Fruit fly (Drosophila melanogaster) whole organism, embryonic: ENCODE measurements around the gene Ptp36E.

Experiments used
- Asciz ChIP-seq: fragments of 200-800 bp; sonication (Bioruptor generic); optimal IDR thresholded peaks from 2 replicates; lab custom pipeline; 2017; ENCODE audit warnings: missing biosample characterization, mild to moderate bottlenecking, missing genetic modification characterization, missing genetic modification reagents
- Atf3 ChIP-seq: fragments of 200-800 bp; sonication (Bioruptor generic); optimal IDR thresholded peaks from 3 replicates; lab custom pipeline; 2016; ENCODE audit warnings: missing biosample characterization, missing genetic modification characterization
- Atf6 ChIP-seq: fragments of 200-800 bp; sonication (Bioruptor generic); IDR thresholded peaks from 2 replicates; pipeline ENCODE4 v1.3.6; 2022; ENCODE audit warnings: missing biosample characterization, missing genetic modification characterization
- CG10543 ChIP-seq: fragments of 200-800 bp; sonication (Bioruptor generic); optimal IDR thresholded peaks from 3 replicates; lab custom pipeline; 2017; ENCODE audit warnings: missing biosample characterization, mild to moderate bottlenecking, missing genetic modification characterization, moderate library complexity
- CG12744 ChIP-seq: fragments of 200-800 bp; sonication (Bioruptor generic); optimal IDR thresholded peaks from 2 replicates; lab custom pipeline; 2016; ENCODE audit warnings: missing biosample characterization, missing genetic modification characterization
- CG13296 ChIP-seq: fragments of 200-800 bp; sonication (Bioruptor generic); optimal IDR thresholded peaks from 3 replicates; lab custom pipeline; 2018; ENCODE audit warnings: missing biosample characterization, mild to moderate bottlenecking, missing genetic modification characterization
- CG17359 ChIP-seq: fragments of 200-800 bp; sonication (Bioruptor generic); optimal IDR thresholded peaks from 3 replicates; lab custom pipeline; 2018; ENCODE audit warnings: missing biosample characterization, mild to moderate bottlenecking, missing genetic modification characterization, moderate library complexity
- CG17612 ChIP-seq: fragments of 200-800 bp; sonication (Bioruptor generic); IDR thresholded peaks from 2 replicates; pipeline ENCODE4 v1.3.6; 2022; ENCODE audit warnings: missing biosample characterization, missing genetic modification characterization
- CG2199 ChIP-seq: fragments of 200-800 bp; sonication (Bioruptor generic); IDR thresholded peaks from 3 replicates; pipeline ENCODE4 v1.3.6; 2022; ENCODE audit warnings: missing biosample characterization, missing genetic modification characterization
- CG30403 ChIP-seq: fragments of 200-800 bp; sonication (Bioruptor generic); optimal IDR thresholded peaks from 3 replicates; lab custom pipeline; 2016; ENCODE audit warnings: missing biosample characterization, missing genetic modification characterization
- CG32532 ChIP-seq: fragments of 200-800 bp; sonication (Bioruptor generic); IDR thresholded peaks from 2 replicates; pipeline ENCODE4 v1.3.6; 2022; ENCODE audit warnings: missing biosample characterization, missing genetic modification characterization
- CG32767 ChIP-seq: fragments of 200-800 bp; sonication (Bioruptor generic); IDR thresholded peaks from 2 replicates; pipeline ENCODE4 v1.3.6; 2022; ENCODE audit warnings: missing biosample characterization, missing genetic modification characterization
- CG34376 ChIP-seq: fragments of 200-800 bp; sonication (Bioruptor generic); optimal IDR thresholded peaks from 2 replicates; lab custom pipeline; 2018; ENCODE audit warnings: missing biosample characterization, mild to moderate bottlenecking, missing genetic modification characterization
- CG3847 ChIP-seq: fragments of 200-800 bp; sonication (Bioruptor generic); IDR thresholded peaks from 2 replicates; pipeline ENCODE4 v1.3.6; 2022; ENCODE audit warnings: missing biosample characterization, missing genetic modification characterization
- CG42726 ChIP-seq: fragments of 200-800 bp; sonication (Bioruptor generic); IDR thresholded peaks from 2 replicates; pipeline ENCODE4 v1.3.6; 2022; ENCODE audit warnings: missing biosample characterization, missing genetic modification characterization; ENCODE audit not compliant: partially characterized antibody
- CG6272 ChIP-seq: fragments of 200-800 bp; sonication (Bioruptor generic); IDR thresholded peaks from 2 replicates; pipeline ENCODE4 v1.3.6; 2022; ENCODE audit warnings: missing biosample characterization, missing genetic modification characterization
- CG6765 ChIP-seq: fragments of 200-800 bp; sonication (Bioruptor generic); optimal IDR thresholded peaks from 3 replicates; lab custom pipeline; 2017; ENCODE audit warnings: missing biosample characterization, mild to moderate bottlenecking, missing genetic modification characterization
- CG6813 ChIP-seq: fragments of 200-800 bp; sonication (Bioruptor generic); optimal IDR thresholded peaks from 2 replicates; lab custom pipeline; 2017; ENCODE audit warnings: missing biosample characterization, missing genetic modification characterization, mild to moderate bottlenecking, moderate library complexity, missing genetic modification reagents
- CG7786 ChIP-seq: fragments of 200-800 bp; sonication (Bioruptor generic); optimal IDR thresholded peaks from 2 replicates; lab custom pipeline; 2016; ENCODE audit warnings: missing biosample characterization, missing genetic modification characterization
- CG8765 ChIP-seq: fragments of 200-800 bp; sonication (Bioruptor generic); IDR thresholded peaks from 2 replicates; pipeline ENCODE4 v1.3.6; 2022; ENCODE audit warnings: missing biosample characterization, missing genetic modification characterization
- Chrac-16 ChIP-seq: fragments of 200-800 bp; sonication (Bioruptor generic); optimal IDR thresholded peaks from 3 replicates; lab custom pipeline; 2016; ENCODE audit warnings: missing biosample characterization, missing genetic modification characterization
- Deaf1 ChIP-seq: fragments of 200-800 bp; optimal IDR thresholded peaks from 3 replicates; lab custom pipeline; 2019; ENCODE audit warnings: missing biosample characterization, mild to moderate bottlenecking, missing genetic modification characterization, moderate library complexity
- HHEX ChIP-seq: fragments of 200-800 bp; sonication (Bioruptor generic); optimal IDR thresholded peaks from 3 replicates; lab custom pipeline; 2017; ENCODE audit warnings: missing biosample characterization, mild to moderate bottlenecking, missing genetic modification characterization, missing genetic modification reagents
- HLH54F ChIP-seq: fragments of 200-800 bp; sonication (Bioruptor generic); optimal IDR thresholded peaks from 3 replicates; lab custom pipeline; 2016; ENCODE audit warnings: missing biosample characterization, missing genetic modification characterization
- Hr39 ChIP-seq: fragments of >200 bp; optimal IDR thresholded peaks from 2 replicates; lab custom pipeline; 2017
- NC2β ChIP-seq: fragments of 200-800 bp; sonication (Bioruptor generic); optimal IDR thresholded peaks from 2 replicates; lab custom pipeline; 2016; ENCODE audit warnings: missing biosample characterization, missing genetic modification characterization
- NFAT ChIP-seq: fragments of 200-800 bp; sonication (Bioruptor generic); IDR thresholded peaks from 2 replicates; pipeline ENCODE4 v1.3.6; 2022; ENCODE audit warnings: missing biosample characterization, missing genetic modification characterization
- NfI ChIP-seq: fragments of 200-800 bp; sonication (Bioruptor generic); optimal IDR thresholded peaks from 3 replicates; lab custom pipeline; 2018; ENCODE audit warnings: missing biosample characterization, mild to moderate bottlenecking, missing genetic modification characterization, moderate library complexity
- Xrp1 ChIP-seq: fragments of 200-800 bp; sonication (Bioruptor generic); IDR thresholded peaks from 2 replicates; pipeline ENCODE4 v1.3.6; 2022; ENCODE audit warnings: missing biosample characterization, missing genetic modification characterization
- bab2 ChIP-seq: fragments of 200-800 bp; sonication (Bioruptor generic); optimal IDR thresholded peaks from 2 replicates; lab custom pipeline; 2016; ENCODE audit warnings: missing biosample characterization, missing genetic modification characterization
- bbx ChIP-seq: fragments of 200-800 bp; sonication (Bioruptor generic); IDR thresholded peaks from 2 replicates; pipeline ENCODE4 v1.3.6; 2022; ENCODE audit warnings: missing biosample characterization, missing genetic modification characterization; ENCODE audit not compliant: partially characterized antibody
- chif ChIP-seq, 2 experiments: fragments of 200-800 bp; sonication (Bioruptor generic); optimal IDR thresholded peaks; 3 replicates each; lab custom pipeline; 2016; ENCODE audit warnings: missing biosample characterization in 2 of 2, missing genetic modification characterization in 2 of 2
- fd3F ChIP-seq: fragments of 200-800 bp; sonication (Bioruptor generic); optimal IDR thresholded peaks from 2 replicates; lab custom pipeline; 2018; ENCODE audit warnings: missing biosample characterization, mild to moderate bottlenecking, missing genetic modification characterization, moderate library complexity
- grau ChIP-seq: fragments of 200-800 bp; optimal IDR thresholded peaks from 3 replicates; lab custom pipeline; 2019; ENCODE audit warnings: missing biosample characterization, mild to moderate bottlenecking, missing genetic modification characterization, moderate library complexity
- gro ChIP-seq: fragments of 200-800 bp; sonication (Bioruptor generic); optimal IDR thresholded peaks from 2 replicates; lab custom pipeline; 2016; ENCODE audit warnings: missing biosample characterization, missing genetic modification characterization
- gsb-n ChIP-seq: fragments of 200-800 bp; sonication (Bioruptor generic); optimal IDR thresholded peaks from 3 replicates; lab custom pipeline; 2018; ENCODE audit warnings: missing biosample characterization, mild to moderate bottlenecking, missing genetic modification characterization
- lab ChIP-seq: fragments of 200-800 bp; sonication (Bioruptor generic); optimal IDR thresholded peaks from 3 replicates; lab custom pipeline; 2017; ENCODE audit warnings: missing biosample characterization, missing genetic modification characterization, mild to moderate bottlenecking, moderate library complexity, missing genetic modification reagents
- lbe ChIP-seq: fragments of 200-800 bp; sonication (Bioruptor generic); optimal IDR thresholded peaks from 2 replicates; lab custom pipeline; 2016; ENCODE audit warnings: missing biosample characterization, mild to moderate bottlenecking, missing genetic modification characterization
- lilli ChIP-seq: fragments of 200-800 bp; sonication (Bioruptor generic); optimal IDR thresholded peaks from 3 replicates; lab custom pipeline; 2016; ENCODE audit warnings: missing biosample characterization, missing genetic modification characterization
- mld ChIP-seq: fragments of 200-800 bp; sonication (Bioruptor generic); IDR thresholded peaks from 3 replicates; pipeline ENCODE4 v1.3.6; 2022; ENCODE audit warnings: missing biosample characterization, missing genetic modification characterization; ENCODE audit not compliant: partially characterized antibody
- oc ChIP-seq: fragments of 200-800 bp; sonication (Bioruptor generic); optimal IDR thresholded peaks from 2 replicates; lab custom pipeline; 2018; ENCODE audit warnings: missing biosample characterization, mild to moderate bottlenecking, missing genetic modification characterization, moderate library complexity
- pho ChIP-seq: fragments of 200-800 bp; sonication (Bioruptor generic); optimal IDR thresholded peaks from 2 replicates; lab custom pipeline; 2016; ENCODE audit warnings: missing biosample characterization, missing genetic modification characterization
- prd ChIP-seq, 3 experiments: fragments of >200 bp in 2 of 3; fragments of 200-800 bp in 1 of 3; sonication (Bioruptor generic) in 1 of 3; optimal IDR thresholded peaks in 2 of 3; IDR thresholded peaks in 1 of 3; 2 replicates in 2 of 3; 3 replicates in 1 of 3; pipeline versions ENCODE4 v1.3.6 to Lab custom; 2017 to 2022; ENCODE audit warnings: missing biosample characterization in 1 of 3, missing genetic modification characterization in 1 of 3
- scrt ChIP-seq: fragments of 200-800 bp; sonication (Bioruptor generic); optimal IDR thresholded peaks from 2 replicates; lab custom pipeline; 2018; ENCODE audit warnings: missing biosample characterization, mild to moderate bottlenecking, missing genetic modification characterization, moderate library complexity
- sisA ChIP-seq: fragments of 200-800 bp; sonication (Bioruptor generic); IDR thresholded peaks from 2 replicates; pipeline ENCODE4 v1.3.6; 2022; ENCODE audit warnings: missing biosample characterization, missing genetic modification characterization
- tgo ChIP-seq: fragments of 200-800 bp; sonication (Bioruptor generic); IDR thresholded peaks from 3 replicates; pipeline ENCODE4 v1.3.6; 2022; ENCODE audit warnings: missing biosample characterization, missing genetic modification characterization
- twi ChIP-seq: fragments of 200-800 bp; optimal IDR thresholded peaks from 2 replicates; lab custom pipeline; 2019; ENCODE audit warnings: missing biosample characterization, mild to moderate bottlenecking, missing genetic modification characterization, moderate library complexity
- zf30C ChIP-seq: fragments of 200-800 bp; sonication (Bioruptor generic); optimal IDR thresholded peaks from 3 replicates; lab custom pipeline; 2018; ENCODE audit warnings: missing biosample characterization, mild to moderate bottlenecking, missing genetic modification characterization

Gene Ptp36E

DNA sequence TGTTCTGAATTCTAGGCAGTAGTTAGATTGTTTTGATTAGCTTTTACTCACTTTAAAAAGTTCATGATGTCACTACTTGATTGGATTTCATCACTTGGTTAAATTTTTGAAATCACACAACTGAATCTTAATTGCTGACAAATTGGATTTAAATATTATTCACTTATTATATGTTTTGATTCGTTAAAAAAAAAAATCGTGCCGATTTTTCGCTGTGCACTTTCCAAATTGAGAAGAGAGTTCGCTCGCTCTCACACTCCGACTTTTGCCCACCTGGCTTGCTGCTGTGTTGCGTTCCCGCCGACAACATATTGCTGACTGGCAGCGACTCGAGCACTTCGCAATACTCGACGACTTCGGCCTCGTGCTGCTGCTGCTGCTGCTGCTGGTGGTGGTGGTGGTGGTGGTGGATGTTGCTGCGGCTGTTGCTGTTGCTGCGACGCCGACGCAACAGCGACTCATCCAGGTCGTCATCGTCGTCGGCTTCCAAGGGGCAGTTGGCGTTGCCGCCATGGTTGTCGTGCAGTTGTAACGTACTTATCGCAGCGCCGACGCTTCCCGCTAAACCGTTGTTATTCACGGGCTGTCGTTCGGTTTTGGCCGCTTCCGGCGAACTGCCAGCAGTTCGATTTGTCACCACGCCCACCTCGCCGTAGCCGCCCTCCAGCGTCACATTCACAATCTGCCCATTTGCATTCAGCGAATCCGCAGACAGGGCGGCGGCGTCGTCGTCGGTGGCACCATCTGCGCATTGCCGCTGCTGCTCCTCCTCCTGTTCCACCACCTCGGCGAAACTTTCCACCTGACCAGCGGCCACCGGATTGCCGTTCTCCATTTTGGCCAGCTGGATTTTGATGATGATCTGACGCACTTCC is 43.1 kb downstream of the Ptp36E start (continued):
- peak; percentile 36 for TF ChIP-seq gsb-n (tag; lab: Kevin White, UChicago)
- TF ChIP-seq CG42726 = 0 out of 2 replicates have a peak, but pooled peaks have one; percentile 27
- TF ChIP-seq Atf6 = peak; percentile 57
- peak; percentile 9 for TF ChIP-seq NC2β (GFP tag; lab: Kevin White, UChicago)
- TF ChIP-seq Xrp1 (GFP tag; lab: Robert Waterston, UW) = peak; percentile 57; the same call in 1 of the 2 replicates
- peak; percentile 38; the same call in 1 of the 2 replicates for TF ChIP-seq sisA
- TF ChIP-seq CG32532 = peak; percentile 77
- peak; percentile 39 to 64 for TF ChIP-seq chif (GFP tag; optimal IDR thresholded peaks at IDR 0.05; lab: Kevin White, UChicago)
- no peak for TF ChIP-seq mld (GFP tag; lab: Robert Waterston, UW)
- TF ChIP-seq Chrac-16 (GFP tag; lab: Kevin White, UChicago) = peak; percentile 66
- peak; percentile 17 for TF ChIP-seq fd3F (GFP tag; lab: Kevin White, UChicago)
- TF ChIP-seq CG8765 = no peak
- TF ChIP-seq HLH54F (GFP tag; lab: Kevin White, UChicago) = peak; percentile 46
- peak; percentile 76 for TF ChIP-seq CG30403 (GFP tag; lab: Kevin White, UChicago)
- peak; percentile 83 for TF ChIP-seq Asciz
- TF ChIP-seq CG34376 (GFP tag; lab: Kevin White, UChicago) = peak; percentile 68
- 0 out of 2 replicates have a peak, but pooled peaks have one; percentile 12 for TF ChIP-seq CG6272 (GFP tag; lab: Robert Waterston, UW)
- peak; percentile 64 for TF ChIP-seq scrt
- no peak for TF ChIP-seq CG2199
- peak; percentile 75 for TF ChIP-seq CG17359 (tag; lab: Kevin White, UChicago)
- TF ChIP-seq NFAT = no peak
- peak; percentile 40; the same call in 1 of the 2 replicates for TF ChIP-seq CG3847 (GFP tag; lab: Robert Waterston, UW)
- TF ChIP-seq CG32767 = peak; percentile 60; the same call in 1 of the 2 replicates
- peak; percentile 48 for TF ChIP-seq lbe (GFP tag; lab: Kevin White, UChicago)
- peak; percentile 68 for TF ChIP-seq CG10543 (GFP tag; lab: Kevin White, UChicago)
- TF ChIP-seq CG6813 (GFP tag; lab: Kevin White, UChicago) = peak; percentile 56
- TF ChIP-seq CG13296 (GFP tag; lab: Kevin White, UChicago) = peak; percentile 43
- no peak for TF ChIP-seq prd (optimal IDR thresholded peaks at IDR 0.05; lab: Kevin White, UChicago)
- peak; percentile 62 for TF ChIP-seq prd (GFP tag; IDR thresholded peaks at IDR 0.05; lab: Robert Waterston, UW)
- no peak for TF ChIP-seq CG17612 (GFP tag; lab: Robert Waterston, UW)
- TF ChIP-seq CG7786 (GFP tag; lab: Kevin White, UChicago) = peak; percentile 42
- peak; percentile 63 for TF ChIP-seq gro (GFP tag; lab: Kevin White, UChicago)
- peak; percentile 11 for TF ChIP-seq oc (tag; lab: Kevin White, UChicago)
- TF ChIP-seq twi (tag; lab: Kevin White, UChicago) = peak; percentile 2
- TF ChIP-seq Deaf1 (tag; lab: Kevin White, UChicago) = peak; percentile 93
- TF ChIP-seq zf30C = peak; percentile 64
- TF ChIP-seq bab2 (GFP tag; lab: Kevin White, UChicago) = peak; percentile 43
- TF ChIP-seq NfI (GFP tag; lab: Kevin White, UChicago) = peak; percentile 65
- peak; percentile 71 for TF ChIP-seq lab
- no peak for TF ChIP-seq CG12744
- TF ChIP-seq grau = peak; percentile 69
- TF ChIP-seq Atf3 (GFP tag; lab: Kevin White, UChicago) = no peak
- TF ChIP-seq tgo (GFP tag; lab: Robert Waterston, UW) = peak; percentile 24; the same call in 1 of the 3 replicates
- peak; percentile 52 for TF ChIP-seq pho (GFP tag; lab: Kevin White, UChicago)
- peak; percentile 47; the same call in 1 of the 2 replicates for TF ChIP-seq bbx
- TF ChIP-seq CG6765 = peak; percentile 58
- TF ChIP-seq Hr39 (lab: Kevin White, UChicago) = no peak
- TF ChIP-seq lilli (GFP tag; lab: Kevin White, UChicago) = peak; percentile 72
- peak; percentile 66 for TF ChIP-seq HHEX (GFP tag; lab: Kevin White, UChicago)
